Worm (Caenorhabditis elegans) whole organism, L1 larva: Measurements from ENCODE around the gene K07C5.2.

Experiments used
- C04F5.9 ChIP-seq: sonication (generic microtip); optimal IDR thresholded peaks from 2 replicates; lab custom pipeline; 2016; ENCODE audit warnings: missing genetic modification characterization, missing compliant biosample characterization
- Y116A8C.19 ChIP-seq: sonication (generic microtip); optimal IDR thresholded peaks from 2 replicates; lab custom pipeline; 2016; ENCODE audit warnings: missing compliant biosample characterization, missing genetic modification characterization, borderline replicate concordance
- aly-2 ChIP-seq: fragments of 150-350 bp; optimal IDR thresholded peaks from 2 replicates; lab custom pipeline; 2014; ENCODE audit warnings: missing biosample characterization, missing genetic modification characterization
- ceh-8 ChIP-seq: fragments of 200-800 bp; sonication (Bioruptor generic); optimal IDR thresholded peaks from 2 replicates; lab custom pipeline; 2018; ENCODE audit warnings: mild to moderate bottlenecking, missing genetic modification characterization, moderate library complexity, missing compliant biosample characterization
- ceh-82 ChIP-seq, 3 experiments: fragments of 150-350 bp in 1 of 3; sonication (generic microtip) in 2 of 3; optimal IDR thresholded peaks; 2 replicates each; lab custom pipeline; 2014 to 2017; ENCODE audit warnings: missing biosample characterization in 3 of 3, missing genetic modification characterization in 3 of 3
- efl-1 ChIP-seq, 4 experiments: fragments of 150-350 bp; optimal IDR thresholded peaks in 3 of 4; peaks in 1 of 4; 1 replicate in 1 of 4; 2 replicates in 3 of 4; lab custom pipeline; 2014; ENCODE audit warnings: missing biosample characterization in 2 of 4, missing genetic modification characterization in 2 of 4, missing genetic modification reagents in 2 of 4
- efl-3 ChIP-seq: fragments of 200-800 bp; sonication (Bioruptor generic); optimal IDR thresholded peaks from 2 replicates; lab custom pipeline; 2018; ENCODE audit warnings: mild to moderate bottlenecking, missing genetic modification characterization, missing compliant biosample characterization
- egl-13 ChIP-seq: sonication (generic microtip); optimal IDR thresholded peaks from 2 replicates; lab custom pipeline; 2016; ENCODE audit warnings: missing genotype, missing genetic modification reagents, missing genetic modification characterization, missing compliant biosample characterization
- egl-27 ChIP-seq, 2 experiments: fragments of 150-350 bp in 1 of 2; sonication (generic microtip); optimal IDR thresholded peaks; 3 replicates each; lab custom pipeline; 2017 to 2018; ENCODE audit warnings: missing biosample characterization in 2 of 2, missing genetic modification characterization in 2 of 2, missing genetic modification reagents in 2 of 2
- ets-5 ChIP-seq: fragments of 200-800 bp; sonication (Bioruptor generic); IDR thresholded peaks from 2 replicates; pipeline ENCODE4 v1.3.6; 2022; ENCODE audit warnings: missing genetic modification characterization, missing compliant biosample characterization
- fkh-10 ChIP-seq: sonication (generic microtip); optimal IDR thresholded peaks from 2 replicates; lab custom pipeline; 2017; ENCODE audit warnings: missing biosample characterization, missing genetic modification reagents, missing genetic modification characterization
- fos-1 ChIP-seq: fragments of 150-350 bp; optimal IDR thresholded peaks from 2 replicates; lab custom pipeline; 2014; ENCODE audit warnings: missing biosample characterization, missing genetic modification characterization
- grh-1 ChIP-seq: fragments of 200-800 bp; sonication (Bioruptor generic); IDR thresholded peaks from 2 replicates; pipeline ENCODE4 v1.3.6; 2022; ENCODE audit warnings: missing genetic modification reagents, missing genetic modification characterization, missing compliant biosample characterization
- irx-1 ChIP-seq: sonication (generic microtip); optimal IDR thresholded peaks from 2 replicates; lab custom pipeline; 2016; ENCODE audit warnings: missing genetic modification characterization, missing compliant biosample characterization
- jun-1 ChIP-seq: fragments of 150-350 bp; optimal IDR thresholded peaks from 2 replicates; lab custom pipeline; 2014; ENCODE audit warnings: missing biosample characterization, missing genetic modification reagents, missing genetic modification characterization
- lin-35 ChIP-seq, 2 experiments: fragments of 150-350 bp; optimal IDR thresholded peaks; 2 replicates each; lab custom pipeline; 2014; ENCODE audit warnings: missing biosample characterization in 2 of 2, missing genetic modification characterization in 2 of 2, missing genetic modification reagents in 2 of 2
- lin-39 ChIP-seq: fragments of 150-350 bp; optimal IDR thresholded peaks from 2 replicates; lab custom pipeline; 2014; ENCODE audit warnings: missing biosample characterization, missing genetic modification reagents, missing genetic modification characterization
- mdl-1 ChIP-seq, 2 experiments: fragments of 150-350 bp; optimal IDR thresholded peaks; 2 replicates each; lab custom pipeline; 2014 to 2017; ENCODE audit warnings: missing biosample characterization in 2 of 2, missing genetic modification characterization in 2 of 2, inconsistent platforms in 1 of 2
- mef-2 ChIP-seq: fragments of 150-350 bp; optimal IDR thresholded peaks from 2 replicates; lab custom pipeline; 2014; ENCODE audit warnings: missing biosample characterization, missing genetic modification characterization
- nhr-12 ChIP-seq: sonication (generic microtip); optimal IDR thresholded peaks from 2 replicates; lab custom pipeline; 2017; ENCODE audit warnings: missing biosample characterization, missing genetic modification characterization
- nhr-28 ChIP-seq: fragments of 150-350 bp; optimal IDR thresholded peaks from 2 replicates; lab custom pipeline; 2014; ENCODE audit warnings: missing biosample characterization, missing genetic modification characterization
- nhr-47 ChIP-seq: sonication (generic microtip); optimal IDR thresholded peaks from 2 replicates; lab custom pipeline; 2016; ENCODE audit warnings: mild to moderate bottlenecking, missing genetic modification characterization, moderate library complexity, missing compliant biosample characterization
- nhr-71 ChIP-seq: sonication (generic microtip); optimal IDR thresholded peaks from 2 replicates; lab custom pipeline; 2016; ENCODE audit warnings: mild to moderate bottlenecking, missing genetic modification characterization, moderate library complexity, missing compliant biosample characterization
- nhr-85 ChIP-seq: sonication (generic microtip); peaks from one replicate; lab custom pipeline; 2016; ENCODE audit warnings: missing genetic modification characterization, inconsistent platforms, missing compliant biosample characterization
- nhr-90 ChIP-seq: sonication (generic microtip); optimal IDR thresholded peaks from 2 replicates; lab custom pipeline; 2016; ENCODE audit warnings: mild to moderate bottlenecking, missing genetic modification characterization, missing compliant biosample characterization; ENCODE audit not compliant: poor library complexity
- pax-3 ChIP-seq: fragments of 200-800 bp; sonication (Bioruptor generic); optimal IDR thresholded peaks from 2 replicates; lab custom pipeline; 2018; ENCODE audit warnings: mild to moderate bottlenecking, missing genetic modification characterization, moderate library complexity, missing compliant biosample characterization
- pqm-1 ChIP-seq: sonication (generic microtip); optimal IDR thresholded peaks from 3 replicates; lab custom pipeline; 2017; ENCODE audit warnings: missing biosample characterization, missing genetic modification characterization
- rnt-1 ChIP-seq: sonication (generic microtip); optimal IDR thresholded peaks from 2 replicates; lab custom pipeline; 2016; ENCODE audit warnings: mild to moderate bottlenecking, missing genetic modification characterization, moderate library complexity, missing compliant biosample characterization
- skn-1 ChIP-seq: fragments of 150-350 bp; optimal IDR thresholded peaks from 2 replicates; lab custom pipeline; 2014; ENCODE audit warnings: missing biosample characterization, missing genetic modification characterization
- snu-23 ChIP-seq: sonication (generic microtip); optimal IDR thresholded peaks from 2 replicates; lab custom pipeline; 2016; ENCODE audit warnings: missing genetic modification characterization, missing compliant biosample characterization
- swsn-7 ChIP-seq: sonication (generic microtip); optimal IDR thresholded peaks from 2 replicates; lab custom pipeline; 2016; ENCODE audit warnings: missing genetic modification characterization, missing compliant biosample characterization
- tbx-2 ChIP-seq: sonication (generic microtip); optimal IDR thresholded peaks from 2 replicates; lab custom pipeline; 2016; ENCODE audit warnings: missing genetic modification characterization, missing compliant biosample characterization
- unc-130 ChIP-seq: fragments of 150-350 bp; optimal IDR thresholded peaks from 2 replicates; lab custom pipeline; 2017; ENCODE audit warnings: missing biosample characterization, missing genetic modification characterization, inconsistent platforms
- zag-1 ChIP-seq: fragments of 150-350 bp; optimal IDR thresholded peaks from 2 replicates; lab custom pipeline; 2014; ENCODE audit warnings: missing biosample characterization, missing genetic modification characterization
- zip-4 ChIP-seq: fragments of 200-800 bp; sonication (Bioruptor generic); optimal IDR thresholded peaks from 2 replicates; lab custom pipeline; 2018; ENCODE audit warnings: mild to moderate bottlenecking, missing genetic modification characterization, moderate library complexity, missing compliant biosample characterization
- ztf-11 ChIP-seq, 2 experiments: sonication (generic microtip); optimal IDR thresholded peaks; 2 replicates each; lab custom pipeline; 2016 to 2017; ENCODE audit warnings: missing genetic modification characterization in 2 of 2, missing biosample characterization in 1 of 2, missing compliant biosample characterization in 1 of 2

The K07C5.2 gene

DNA sequence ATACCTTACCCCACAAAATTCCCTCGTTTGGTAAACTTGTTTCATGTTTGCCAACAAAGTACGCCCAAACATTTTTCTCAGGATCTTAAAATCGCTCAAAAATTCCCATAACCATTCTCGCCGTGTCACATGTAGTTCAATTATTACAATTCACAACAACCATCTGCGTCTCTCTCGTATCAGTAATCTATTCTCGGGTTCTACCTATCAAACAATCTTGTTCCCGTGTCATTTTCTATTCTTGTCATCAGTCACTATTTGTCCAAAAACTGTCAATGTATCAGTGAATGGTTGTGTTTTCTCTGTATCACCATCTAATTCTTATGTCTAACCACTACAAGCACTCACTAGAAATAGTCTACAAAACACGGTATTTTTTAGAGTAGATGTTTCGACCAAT is 31.9 kb downstream of the K07C5.2 start (continued):
- no peak for TF ChIP-seq efl-1 (optimal IDR thresholded peaks at IDR 0.05; lab: Kevin White, UChicago)
- peak in 1 of 2 experiments; percentile 59 for TF ChIP-seq efl-1 (GFP tag; optimal IDR thresholded peaks at IDR 0.05 in 1 of 2; lab: Kevin White, UChicago)
- TF ChIP-seq aly-2 (tag; lab: Kevin White, UChicago): no peak
- peak; percentile 49 for TF ChIP-seq nhr-71 (tag; lab: Kevin White, UChicago)
- no peak for TF ChIP-seq zip-4
- TF ChIP-seq efl-3: no peak
- TF ChIP-seq snu-23: peak; percentile 52

DNA sequence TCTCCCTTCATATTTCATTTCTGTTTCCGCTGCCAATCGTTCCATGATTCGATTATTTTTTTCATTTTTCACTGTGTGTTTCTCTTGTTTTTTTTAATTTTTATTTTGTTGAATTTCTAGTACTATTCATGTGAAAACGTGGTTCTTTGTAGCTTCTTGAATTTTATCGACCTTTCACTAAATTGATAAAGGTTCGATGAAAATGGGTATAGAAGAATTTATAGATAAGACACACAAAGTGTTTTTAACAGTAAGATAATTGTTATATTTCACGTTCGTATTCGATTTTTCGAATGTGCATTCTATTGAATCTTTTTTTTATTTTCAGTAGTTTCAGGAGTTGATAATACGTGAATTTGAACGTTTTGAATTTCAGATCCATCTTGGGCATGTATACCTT is 32.7 kb downstream of the K07C5.2 start, which contains the start of gene ugt-49:
Gene ugt-49, plus strand, starts transcription at position 371 of the 400 bp plus-strand sequence.
- TF ChIP-seq egl-13 (no peak), pqm-1 (tag; lab: Kevin White, UChicago) (no peak), ets-5 (GFP tag; lab: Robert Waterston, UW) (no peak), unc-130 (tag; lab: Kevin White, UChicago) (no peak), pax-3 (tag; lab: Kevin White, UChicago) (no peak), grh-1 (no peak), lin-39 (tag; lab: Kevin White, UChicago) (no peak), tbx-2 (tag; lab: Kevin White, UChicago) (no peak), mef-2 (tag; lab: Kevin White, UChicago) (no peak), efl-3 (no peak), jun-1 (tag; lab: Kevin White, UChicago) (no peak), nhr-47 (tag; lab: Kevin White, UChicago) (no peak), egl-27 (tag; optimal IDR thresholded peaks at IDR 0.05; lab: Kevin White, UChicago) (no peak), ztf-11 (tag; optimal IDR thresholded peaks at IDR 0.05; lab: Kevin White, UChicago) (no peak), ceh-82 (tag; optimal IDR thresholded peaks at IDR 0.05; lab: Kevin White, UChicago) (no peak), mdl-1 (tag; optimal IDR thresholded peaks at IDR 0.05; lab: Kevin White, UChicago) (no peak)

ce11 chrV:10379293-10379692 is 40.0 kb downstream of the K07C5.2 start, which contains the start of gene AC3.12:
AC3.12 (minus strand) TSS chrV:10379393.
- TF ChIP-seq fos-1 (tag; lab: Kevin White, UChicago) (no peak), fkh-10 (no peak), nhr-28 (tag; lab: Kevin White, UChicago) (no peak), zag-1 (tag; lab: Kevin White, UChicago) (no peak), nhr-85 (peak; percentile 2), zip-4 (no peak)

DNA sequence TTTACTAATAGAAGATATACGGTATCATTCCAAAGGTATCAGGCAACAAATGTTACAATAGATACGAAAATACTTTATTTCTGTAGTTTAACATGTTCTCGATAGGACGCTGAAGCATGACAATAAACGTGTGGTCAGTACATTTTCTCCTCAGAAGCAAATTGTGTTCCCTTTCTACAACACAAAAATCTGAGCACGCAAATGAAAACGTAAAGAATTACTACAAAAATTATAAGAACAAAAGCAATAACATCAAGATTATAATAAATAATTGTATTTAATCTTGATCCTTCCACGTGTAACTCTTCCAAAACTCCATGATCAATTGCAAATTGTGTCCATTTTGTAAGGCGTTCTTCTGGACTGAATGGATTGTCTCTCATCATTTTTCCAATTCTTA is 40.5 kb downstream of the K07C5.2 start:
- TF ChIP-seq ceh-8: no peak
- no peak for TF ChIP-seq nhr-12 (tag; lab: Kevin White, UChicago)
- no peak for TF ChIP-seq nhr-71 (tag; lab: Kevin White, UChicago)
- no peak for TF ChIP-seq pqm-1 (tag; lab: Kevin White, UChicago)
- TF ChIP-seq lin-35 (GFP tag; optimal IDR thresholded peaks at IDR 0.05; lab: Kevin White, UChicago): no peak
- no peak for TF ChIP-seq irx-1 (tag; lab: Kevin White, UChicago)
- no peak for TF ChIP-seq C04F5.9
- TF ChIP-seq nhr-90 (tag; lab: Kevin White, UChicago): no peak
- no peak for TF ChIP-seq skn-1 (tag; lab: Kevin White, UChicago)
- no peak for TF ChIP-seq snu-23
- TF ChIP-seq nhr-47 (tag; lab: Kevin White, UChicago): no peak
- TF ChIP-seq Y116A8C.19 (tag; lab: Kevin White, UChicago): no peak
- TF ChIP-seq swsn-7 (tag; lab: Kevin White, UChicago): no peak
- TF ChIP-seq rnt-1: no peak
